Fruit fly (Drosophila melanogaster) whole organism, embryonic: ENCODE measurements around the gene CG8861.
A peak's percentile ranks its signal among the peaks of the same experiment; 100 is the strongest.

Experiments used
- Bgb ChIP-seq: fragments of 200-800 bp; sonication (Bioruptor generic); IDR thresholded peaks from 2 replicates; pipeline ENCODE4 v1.3.6; 2022; ENCODE audit warnings: missing biosample characterization, missing genetic modification characterization; ENCODE audit not compliant: partially characterized antibody
- CG11456 ChIP-seq: fragments of 200-800 bp; sonication (Bioruptor generic); IDR thresholded peaks from 3 replicates; pipeline ENCODE4 v1.3.6; 2022; ENCODE audit warnings: missing biosample characterization, missing genetic modification characterization
- CG11504 ChIP-seq: fragments of 200-800 bp; sonication (Bioruptor generic); optimal IDR thresholded peaks from 3 replicates; lab custom pipeline; 2019; ENCODE audit warnings: missing biosample characterization, mild to moderate bottlenecking, missing genetic modification characterization, moderate library complexity
- CG11696 ChIP-seq: fragments of 200-800 bp; sonication (Bioruptor generic); IDR thresholded peaks from 2 replicates; pipeline ENCODE4 v1.3.6; 2022; ENCODE audit warnings: missing biosample characterization, missing genetic modification characterization
- CG12299 ChIP-seq: fragments of 200-800 bp; sonication (Bioruptor generic); optimal IDR thresholded peaks from 2 replicates; lab custom pipeline; 2018; ENCODE audit warnings: missing biosample characterization, mild to moderate bottlenecking, missing genetic modification characterization
- CG13123 ChIP-seq: fragments of 200-800 bp; sonication (Bioruptor generic); optimal IDR thresholded peaks from 2 replicates; lab custom pipeline; 2016; ENCODE audit warnings: missing biosample characterization, missing genetic modification characterization
- CG14860 ChIP-seq: fragments of 200-800 bp; sonication (Bioruptor generic); IDR thresholded peaks from 3 replicates; pipeline ENCODE4 v1.3.6; 2022; ENCODE audit warnings: missing biosample characterization, missing genetic modification characterization; ENCODE audit not compliant: partially characterized antibody
- CG15479 ChIP-seq: fragments of 200-800 bp; sonication (Bioruptor generic); optimal IDR thresholded peaks from 3 replicates; lab custom pipeline; 2019; ENCODE audit warnings: missing biosample characterization, mild to moderate bottlenecking, missing genetic modification characterization, moderate library complexity
- CG15514 ChIP-seq: fragments of 200-800 bp; sonication (Bioruptor generic); optimal IDR thresholded peaks from 3 replicates; lab custom pipeline; 2017; ENCODE audit warnings: missing biosample characterization, missing genetic modification characterization, mild to moderate bottlenecking, moderate library complexity, missing genetic modification reagents
- CG18011 ChIP-seq: fragments of 200-800 bp; sonication (Bioruptor generic); optimal IDR thresholded peaks from 2 replicates; lab custom pipeline; 2017; ENCODE audit warnings: missing biosample characterization, missing genetic modification characterization, mild to moderate bottlenecking, moderate library complexity, missing genotype
- CG18262 ChIP-seq: fragments of 200-800 bp; optimal IDR thresholded peaks from 3 replicates; lab custom pipeline; 2019; ENCODE audit warnings: missing biosample characterization, mild to moderate bottlenecking, missing genetic modification characterization, moderate library complexity
- CG2116 ChIP-seq: fragments of 200-800 bp; sonication (Bioruptor generic); optimal IDR thresholded peaks from 3 replicates; lab custom pipeline; 2018; ENCODE audit warnings: missing biosample characterization, mild to moderate bottlenecking, missing genetic modification characterization
- CG2129 ChIP-seq: fragments of 200-800 bp; sonication (Bioruptor generic); IDR thresholded peaks from 2 replicates; pipeline ENCODE4 v1.3.6; 2022; ENCODE audit warnings: missing biosample characterization, missing genetic modification characterization; ENCODE audit not compliant: partially characterized antibody
- CG30020 ChIP-seq: fragments of 200-800 bp; optimal IDR thresholded peaks from 2 replicates; lab custom pipeline; 2019; ENCODE audit warnings: missing biosample characterization, mild to moderate bottlenecking, missing genetic modification characterization, moderate library complexity
- CG34224 ChIP-seq: fragments of 200-800 bp; sonication (Bioruptor generic); IDR thresholded peaks from 3 replicates; pipeline ENCODE4 v1.3.6; 2022; ENCODE audit warnings: missing biosample characterization, missing genetic modification characterization; ENCODE audit not compliant: partially characterized antibody
- CG34376 ChIP-seq: fragments of 200-800 bp; sonication (Bioruptor generic); optimal IDR thresholded peaks from 2 replicates; lab custom pipeline; 2018; ENCODE audit warnings: missing biosample characterization, mild to moderate bottlenecking, missing genetic modification characterization
- CG42726 ChIP-seq: fragments of 200-800 bp; sonication (Bioruptor generic); IDR thresholded peaks from 2 replicates; pipeline ENCODE4 v1.3.6; 2022; ENCODE audit warnings: missing biosample characterization, missing genetic modification characterization; ENCODE audit not compliant: partially characterized antibody
- CG4617 ChIP-seq: fragments of 200-800 bp; sonication (Bioruptor generic); optimal IDR thresholded peaks from 3 replicates; lab custom pipeline; 2016; ENCODE audit warnings: missing biosample characterization, missing genetic modification characterization, borderline replicate concordance
- CG4854 ChIP-seq: fragments of 200-800 bp; sonication (Bioruptor generic); optimal IDR thresholded peaks from 2 replicates; lab custom pipeline; 2016; ENCODE audit warnings: missing biosample characterization, missing genetic modification characterization, inconsistent platforms
- CG7745 ChIP-seq: fragments of 200-800 bp; sonication (Bioruptor generic); optimal IDR thresholded peaks from 2 replicates; lab custom pipeline; 2018; ENCODE audit warnings: missing biosample characterization, mild to moderate bottlenecking, missing genetic modification characterization, moderate library complexity
- CG7928 ChIP-seq: fragments of 200-800 bp; sonication (Bioruptor generic); optimal IDR thresholded peaks from 2 replicates; lab custom pipeline; 2017; ENCODE audit warnings: missing biosample characterization, mild to moderate bottlenecking, missing genetic modification characterization
- Dek ChIP-seq: fragments of 200-800 bp; sonication (Bioruptor generic); optimal IDR thresholded peaks from 3 replicates; lab custom pipeline; 2019; ENCODE audit warnings: missing biosample characterization, mild to moderate bottlenecking, missing genetic modification characterization, moderate library complexity
- Ets97D ChIP-seq: fragments of 200-800 bp; sonication (Bioruptor generic); optimal IDR thresholded peaks from 3 replicates; lab custom pipeline; 2016; ENCODE audit warnings: missing biosample characterization, missing genetic modification characterization
- Fer1 ChIP-seq: fragments of 200-800 bp; sonication (Bioruptor generic); optimal IDR thresholded peaks from 2 replicates; lab custom pipeline; 2017; ENCODE audit warnings: missing biosample characterization, mild to moderate bottlenecking, missing genetic modification characterization
- Myb ChIP-seq: fragments of 200-800 bp; sonication (Bioruptor generic); optimal IDR thresholded peaks from 2 replicates; lab custom pipeline; 2016; ENCODE audit warnings: missing biosample characterization, missing genetic modification characterization
- YL-1 ChIP-seq: fragments of 200-800 bp; sonication (Bioruptor generic); optimal IDR thresholded peaks from 3 replicates; lab custom pipeline; 2017; ENCODE audit warnings: missing biosample characterization, mild to moderate bottlenecking, missing genetic modification characterization
- ase ChIP-seq: fragments of 200-800 bp; sonication (Bioruptor generic); IDR thresholded peaks from 3 replicates; pipeline ENCODE4 v1.3.6; 2022; ENCODE audit warnings: missing biosample characterization, missing genetic modification characterization
- ash1 ChIP-seq: fragments of 200-800 bp; sonication (Bioruptor generic); optimal IDR thresholded peaks from 2 replicates; lab custom pipeline; 2018; ENCODE audit warnings: missing biosample characterization, mild to moderate bottlenecking, missing genetic modification characterization
- danr ChIP-seq: fragments of 200-800 bp; sonication (Bioruptor generic); IDR thresholded peaks from 2 replicates; pipeline ENCODE4 v1.3.6; 2022; ENCODE audit warnings: missing biosample characterization, missing genetic modification characterization
- dmrt99B ChIP-seq: fragments of 200-800 bp; sonication (Bioruptor generic); optimal IDR thresholded peaks from 2 replicates; lab custom pipeline; 2018; ENCODE audit warnings: missing biosample characterization, mild to moderate bottlenecking, missing genetic modification characterization, moderate library complexity
- ems ChIP-seq: fragments of 200-800 bp; sonication (Bioruptor generic); optimal IDR thresholded peaks from 3 replicates; lab custom pipeline; 2016; ENCODE audit warnings: missing biosample characterization, missing genetic modification characterization
- grau ChIP-seq: fragments of 200-800 bp; optimal IDR thresholded peaks from 3 replicates; lab custom pipeline; 2019; ENCODE audit warnings: missing biosample characterization, mild to moderate bottlenecking, missing genetic modification characterization, moderate library complexity
- gro ChIP-seq: fragments of 200-800 bp; sonication (Bioruptor generic); optimal IDR thresholded peaks from 2 replicates; lab custom pipeline; 2016; ENCODE audit warnings: missing biosample characterization, missing genetic modification characterization
- hbn ChIP-seq: fragments of 200-800 bp; sonication (Bioruptor generic); IDR thresholded peaks from 2 replicates; pipeline ENCODE4 v1.3.6; 2022; ENCODE audit warnings: missing biosample characterization, missing genetic modification characterization; ENCODE audit not compliant: partially characterized antibody
- her ChIP-seq: fragments of 200-800 bp; sonication (Bioruptor generic); optimal IDR thresholded peaks from 2 replicates; lab custom pipeline; 2016; ENCODE audit warnings: missing biosample characterization, missing genetic modification characterization
- hkb ChIP-seq, 2 experiments: fragments of 200-800 bp in 1 of 2; fragments of >200 bp in 1 of 2; sonication (Bioruptor generic) in 1 of 2; IDR thresholded peaks in 1 of 2; optimal IDR thresholded peaks in 1 of 2; 2 replicates each; pipeline versions ENCODE4 v1.3.6 to Lab custom; 2017 to 2022; ENCODE audit warnings: missing biosample characterization in 1 of 2, missing genetic modification characterization in 1 of 2
- inv ChIP-seq: fragments of 200-800 bp; sonication (Bioruptor generic); IDR thresholded peaks from 2 replicates; pipeline ENCODE4 v1.3.6; 2022; ENCODE audit warnings: missing biosample characterization, missing genetic modification characterization; ENCODE audit not compliant: partially characterized antibody
- ken ChIP-seq: fragments of 200-800 bp; sonication (Bioruptor generic); IDR thresholded peaks from 3 replicates; pipeline ENCODE4 v1.3.6; 2022; ENCODE audit warnings: missing biosample characterization, missing genetic modification characterization
- mirr ChIP-seq: fragments of 200-800 bp; sonication (Bioruptor generic); optimal IDR thresholded peaks from 3 replicates; lab custom pipeline; 2018; ENCODE audit warnings: missing biosample characterization, mild to moderate bottlenecking, missing genetic modification characterization
- pnt ChIP-seq: fragments of 200-800 bp; sonication (Bioruptor generic); optimal IDR thresholded peaks from 3 replicates; lab custom pipeline; 2016; ENCODE audit warnings: missing biosample characterization, missing genetic modification characterization
- pzg ChIP-seq: fragments of 200-800 bp; sonication (Bioruptor generic); optimal IDR thresholded peaks from 3 replicates; lab custom pipeline; 2018; ENCODE audit warnings: missing biosample characterization, mild to moderate bottlenecking, missing genetic modification characterization, moderate library complexity
- row ChIP-seq: fragments of 200-800 bp; sonication (Bioruptor generic); IDR thresholded peaks from 3 replicates; pipeline ENCODE4 v1.3.6; 2022; ENCODE audit warnings: missing biosample characterization, missing genetic modification characterization
- sc ChIP-seq, 3 experiments: fragments of >200 bp in 2 of 3; fragments of 200-800 bp in 1 of 3; sonication (Bioruptor generic) in 1 of 3; optimal IDR thresholded peaks; 2 replicates in 2 of 3; 3 replicates in 1 of 3; lab custom pipeline; 2017; ENCODE audit warnings: mild to moderate bottlenecking in 1 of 3, missing biosample characterization in 1 of 3, missing genetic modification characterization in 1 of 3, missing genetic modification reagents in 1 of 3
- slbo ChIP-seq: fragments of 200-800 bp; sonication (Bioruptor generic); IDR thresholded peaks from 2 replicates; pipeline ENCODE4 v1.3.6; 2022; ENCODE audit warnings: missing biosample characterization, missing genetic modification characterization
- sob ChIP-seq: fragments of 200-800 bp; sonication (Bioruptor generic); IDR thresholded peaks from 2 replicates; pipeline ENCODE4 v1.3.6; 2022; ENCODE audit warnings: missing biosample characterization, missing genetic modification characterization
- toy ChIP-seq: fragments of 200-800 bp; sonication (Bioruptor generic); IDR thresholded peaks from 2 replicates; pipeline ENCODE4 v1.3.6; 2022; ENCODE audit warnings: missing biosample characterization, missing genetic modification characterization
- trem ChIP-seq: fragments of 200-800 bp; optimal IDR thresholded peaks from 3 replicates; lab custom pipeline; 2019; ENCODE audit warnings: missing biosample characterization, mild to moderate bottlenecking, missing genetic modification characterization, moderate library complexity
- twi ChIP-seq: fragments of 200-800 bp; optimal IDR thresholded peaks from 2 replicates; lab custom pipeline; 2019; ENCODE audit warnings: missing biosample characterization, mild to moderate bottlenecking, missing genetic modification characterization, moderate library complexity
- unpg ChIP-seq: fragments of 200-800 bp; sonication (Bioruptor generic); optimal IDR thresholded peaks from 3 replicates; lab custom pipeline; 2018; ENCODE audit warnings: missing biosample characterization, mild to moderate bottlenecking, missing genetic modification characterization, moderate library complexity

Gene CG8861

DNA sequence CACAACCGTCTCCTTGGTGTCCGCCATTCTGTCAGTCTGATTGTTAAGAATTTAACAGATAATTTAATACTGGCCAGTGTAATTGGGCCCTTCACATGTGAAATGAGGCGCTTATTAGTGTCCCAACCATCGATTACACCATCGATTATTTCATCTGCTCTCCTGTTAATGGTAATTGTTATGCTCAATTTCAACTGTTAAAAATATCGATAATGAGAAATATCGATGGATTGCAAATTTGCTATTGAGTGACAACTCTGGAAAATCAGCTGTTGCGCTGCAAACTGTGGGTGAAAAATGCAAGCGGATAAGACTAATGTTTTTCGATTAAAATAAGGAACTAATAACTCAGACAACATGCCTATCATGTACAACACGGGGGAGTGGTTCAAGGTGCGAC, 61.5 kb downstream of the CG8861 start, which contains the start of the genes TrpRS and Vps16A (continued):
- TF ChIP-seq row (GFP tag; lab: Robert Waterston, UW) (no peak; the same call in 2 of the 3 replicates), pnt (no peak), slbo (GFP tag; lab: Robert Waterston, UW) (no peak), CG18011 (GFP tag; lab: Kevin White, UChicago) (no peak), CG14860 (peak; percentile 98), CG7745 (tag; lab: Kevin White, UChicago) (no peak), hbn (GFP tag; lab: Robert Waterston, UW) (peak; percentile 97), sc (optimal IDR thresholded peaks at IDR 0.05; lab: Kevin White, UChicago) (no peak), sc (GFP tag; optimal IDR thresholded peaks at IDR 0.05; lab: Kevin White, UChicago) (no peak), CG4617 (peak; percentile 82), ken (GFP tag; lab: Robert Waterston, UW) (0 out of 3 replicates have a peak, but pooled peaks have one; percentile 27), ase (GFP tag; lab: Robert Waterston, UW) (no peak), Dek (tag; lab: Kevin White, UChicago) (no peak), inv (GFP tag; lab: Robert Waterston, UW) (peak; percentile 95), CG11696 (GFP tag; lab: Robert Waterston, UW) (no peak), sob (GFP tag; lab: Robert Waterston, UW) (0 out of 2 replicates have a peak, but pooled peaks have one; percentile 22), unpg (GFP tag; lab: Kevin White, UChicago) (no peak), gro (peak; percentile 58), ash1 (GFP tag; lab: Kevin White, UChicago) (no peak), dmrt99B (tag; lab: Kevin White, UChicago) (no peak), pzg (GFP tag; lab: Kevin White, UChicago) (peak; percentile 96), mirr (GFP tag; lab: Kevin White, UChicago) (peak; percentile 23), CG34224 (GFP tag; lab: Robert Waterston, UW) (peak; percentile 99), Fer1 (peak; percentile 19), CG2129 (GFP tag; lab: Robert Waterston, UW) (peak; percentile 90), twi (no peak), her (GFP tag; lab: Kevin White, UChicago) (peak; percentile 29), CG34376 (peak; percentile 26), CG2116 (peak; percentile 95), CG15514 (GFP tag; lab: Kevin White, UChicago) (peak; percentile 62), Bgb (GFP tag; lab: Robert Waterston, UW) (peak; percentile 99), trem (peak; percentile 73), Myb (GFP tag; lab: Kevin White, UChicago) (peak; percentile 12), grau (no peak), toy (GFP tag; lab: Robert Waterston, UW) (no peak), CG7928 (GFP tag; lab: Kevin White, UChicago) (peak; percentile 23), CG12299 (tag; lab: Kevin White, UChicago) (no peak), CG15479 (no peak), danr (no peak), CG30020 (peak; percentile 82), hkb (optimal IDR thresholded peaks at IDR 0.05; lab: Kevin White, UChicago) (peak; percentile 20), hkb (GFP tag; IDR thresholded peaks at IDR 0.05; lab: Robert Waterston, UW) (no peak), Ets97D (GFP tag; lab: Kevin White, UChicago) (peak; percentile 71), ems (peak; percentile 17), CG11504 (tag; lab: Kevin White, UChicago) (no peak), CG11456 (GFP tag; lab: Robert Waterston, UW) (no peak), CG4854 (no peak), CG42726 (GFP tag; lab: Robert Waterston, UW) (peak; percentile 90), CG18262 (tag; lab: Kevin White, UChicago) (no peak), CG13123 (GFP tag; lab: Kevin White, UChicago) (no peak), YL-1 (GFP tag; lab: Kevin White, UChicago) (peak; percentile 92)
